Fruit fly (Drosophila melanogaster) whole organism, wandering third instar larva: ENCODE measurements around the gene COX7AL2.
A peak's percentile ranks its signal among the peaks of the same experiment; 100 is the strongest.

ENCODE experiments used
- Abd-B ChIP-seq: fragments of >200 bp; optimal IDR thresholded peaks from 2 replicates; lab custom pipeline; 2017; ENCODE audit warnings: missing biosample characterization, missing genetic modification characterization
- CG32264 ChIP-seq: fragments of 200-800 bp; sonication (Bioruptor generic); optimal IDR thresholded peaks from 2 replicates; lab custom pipeline; 2016; ENCODE audit warnings: missing biosample characterization, missing genetic modification characterization
- CG9705 ChIP-seq: fragments of 200-800 bp; sonication (Bioruptor generic); optimal IDR thresholded peaks from 2 replicates; lab custom pipeline; 2018; ENCODE audit warnings: missing biosample characterization, mild to moderate bottlenecking, missing genetic modification characterization
- CrebA ChIP-seq: fragments of 200-800 bp; sonication (Bioruptor generic); optimal IDR thresholded peaks from 2 replicates; lab custom pipeline; 2016; ENCODE audit warnings: missing biosample characterization, mild to moderate bottlenecking, missing genetic modification characterization, borderline replicate concordance
- Dfd ChIP-seq: fragments of >200 bp; optimal IDR thresholded peaks from 2 replicates; lab custom pipeline; 2017; ENCODE audit warnings: missing biosample characterization, missing genetic modification characterization
- Dif ChIP-seq: fragments of 200-275, 200-300 bp; sonication (Bioruptor generic); optimal IDR thresholded peaks from 2 replicates; lab custom pipeline; 2018; ENCODE audit warnings: missing biosample characterization, missing genetic modification characterization; ENCODE audit not compliant: partially characterized antibody
- GATAd ChIP-seq: sonication (Bioruptor generic); optimal IDR thresholded peaks from 2 replicates; lab custom pipeline; 2016; ENCODE audit warnings: missing biosample characterization, missing genetic modification characterization
- HLH106 ChIP-seq: fragments of 200-800 bp; optimal IDR thresholded peaks from 3 replicates; lab custom pipeline; 2019; ENCODE audit warnings: missing biosample characterization, mild to moderate bottlenecking, missing genetic modification characterization, moderate library complexity
- Hnf4 ChIP-seq: fragments of 200-800 bp; sonication (Bioruptor generic); optimal IDR thresholded peaks from 2 replicates; lab custom pipeline; 2016; ENCODE audit warnings: missing biosample characterization, mild to moderate bottlenecking, missing genetic modification characterization
- Hr78 ChIP-seq: fragments of >200 bp; optimal IDR thresholded peaks from 2 replicates; lab custom pipeline; 2017; ENCODE audit warnings: missing biosample characterization, missing genetic modification characterization
- Hr83 ChIP-seq: fragments of 200-300 bp; sonication (Bioruptor generic); optimal IDR thresholded peaks from 2 replicates; lab custom pipeline; 2016; ENCODE audit warnings: missing biosample characterization, mild to moderate bottlenecking, missing genetic modification characterization, moderate library complexity; ENCODE audit not compliant: poor library complexity, severe bottlenecking
- Jra ChIP-seq: sonication (Bioruptor generic); optimal IDR thresholded peaks from 2 replicates; lab custom pipeline; 2016; ENCODE audit warnings: missing biosample characterization, missing genetic modification characterization
- Mio ChIP-seq: sonication (Bioruptor generic); optimal IDR thresholded peaks from 2 replicates; lab custom pipeline; 2016; ENCODE audit warnings: missing biosample characterization, missing genetic modification characterization
- Myc ChIP-seq: fragments of >200 bp; optimal IDR thresholded peaks from 2 replicates; lab custom pipeline; 2017
- N ChIP-seq: fragments of >200 bp; optimal IDR thresholded peaks from 2 replicates; lab custom pipeline; 2018; ENCODE audit warnings: missing biosample characterization, missing external identifiers, missing genetic modification characterization
- OdsH ChIP-seq: fragments of 200-800 bp; sonication (Bioruptor generic); optimal IDR thresholded peaks from 2 replicates; lab custom pipeline; 2016; ENCODE audit warnings: missing biosample characterization, mild to moderate bottlenecking, missing genetic modification characterization
- Rel ChIP-seq, 2 experiments: fragments of 200-800 bp; sonication (Bioruptor generic) in 1 of 2; optimal IDR thresholded peaks; 2 replicates in 1 of 2; 3 replicates in 1 of 2; lab custom pipeline; 2016 to 2019; ENCODE audit warnings: mild to moderate bottlenecking in 2 of 2, missing biosample characterization in 2 of 2, missing genetic modification characterization in 2 of 2, moderate library complexity in 1 of 2
- Sp1 ChIP-seq: fragments of 200-800 bp; sonication (Bioruptor generic); optimal IDR thresholded peaks from 3 replicates; lab custom pipeline; 2019; ENCODE audit warnings: missing biosample characterization, mild to moderate bottlenecking, missing genetic modification characterization, moderate library complexity
- Vsx2 ChIP-seq: fragments of 200-300, 225-300 bp; sonication (Bioruptor generic); optimal IDR thresholded peaks from 2 replicates; lab custom pipeline; 2018; ENCODE audit warnings: missing biosample characterization, missing genetic modification characterization; ENCODE audit not compliant: partially characterized antibody
- br ChIP-seq: fragments of 200-800 bp; sonication (Bioruptor generic); optimal IDR thresholded peaks from 2 replicates; lab custom pipeline; 2016; ENCODE audit warnings: missing biosample characterization, missing genetic modification characterization
- brk ChIP-seq: fragments of 200-800 bp; sonication (Bioruptor generic); optimal IDR thresholded peaks from 2 replicates; lab custom pipeline; 2016; ENCODE audit warnings: missing biosample characterization, mild to moderate bottlenecking, missing genetic modification characterization
- dl ChIP-seq, 2 experiments: fragments of 175-275, 200-275 bp in 1 of 2; fragments of 200-275 bp in 1 of 2; sonication (Bioruptor generic); optimal IDR thresholded peaks; lab custom pipeline; 2018; ENCODE audit warnings: mild to moderate bottlenecking in 2 of 2, missing biosample characterization in 2 of 2, missing genetic modification characterization in 2 of 2, moderate library complexity in 2 of 2; ENCODE audit not compliant: partially characterized antibody in 2 of 2, insufficient read depth in 1 of 2
- dmrt93B ChIP-seq: fragments of 200-800 bp; sonication (Bioruptor generic); optimal IDR thresholded peaks from 2 replicates; lab custom pipeline; 2018; ENCODE audit warnings: missing biosample characterization, mild to moderate bottlenecking, missing genetic modification characterization
- dsf ChIP-seq: sonication (Bioruptor generic); optimal IDR thresholded peaks from 2 replicates; lab custom pipeline; 2016; ENCODE audit warnings: missing biosample characterization, missing genetic modification characterization, borderline replicate concordance
- ey ChIP-seq: fragments of 200-800 bp; sonication (Bioruptor generic); optimal IDR thresholded peaks from 2 replicates; lab custom pipeline; 2016; ENCODE audit warnings: missing biosample characterization, missing genetic modification characterization
- foxo ChIP-seq, 2 experiments: fragments of 200-800 bp; sonication (Bioruptor generic); optimal IDR thresholded peaks; 2 replicates in 1 of 2; 3 replicates in 1 of 2; lab custom pipeline; 2016 to 2017; ENCODE audit warnings: missing biosample characterization in 2 of 2, missing genetic modification characterization in 2 of 2
- fru ChIP-seq: fragments of 200-800 bp; sonication (Bioruptor generic); optimal IDR thresholded peaks from 3 replicates; lab custom pipeline; 2016; ENCODE audit warnings: missing biosample characterization, mild to moderate bottlenecking, missing genetic modification characterization
- h ChIP-seq: fragments of 200-800 bp; sonication (Bioruptor generic); optimal IDR thresholded peaks from 3 replicates; lab custom pipeline; 2016; ENCODE audit warnings: missing biosample characterization, mild to moderate bottlenecking, missing genetic modification characterization
- jim ChIP-seq: fragments of 175-275, 200-325 bp; sonication (Bioruptor generic); optimal IDR thresholded peaks from 2 replicates; lab custom pipeline; 2016; ENCODE audit warnings: missing biosample characterization, mild to moderate bottlenecking, missing genetic modification characterization
- lola ChIP-seq: fragments of >200 bp; optimal IDR thresholded peaks from 2 replicates; lab custom pipeline; 2017; ENCODE audit warnings: missing biosample characterization, missing genetic modification characterization
- pan ChIP-seq: fragments of >200 bp; optimal IDR thresholded peaks from 2 replicates; lab custom pipeline; 2017
- psq ChIP-seq: fragments of 200-800 bp; sonication (Bioruptor generic); optimal IDR thresholded peaks from 3 replicates; lab custom pipeline; 2017; ENCODE audit warnings: missing biosample characterization, mild to moderate bottlenecking, missing genetic modification characterization, moderate library complexity
- rgr ChIP-seq: fragments of 200-800 bp; sonication (Bioruptor generic); optimal IDR thresholded peaks from 3 replicates; lab custom pipeline; 2016; ENCODE audit warnings: missing biosample characterization, mild to moderate bottlenecking, missing genetic modification characterization
- sage ChIP-seq: fragments of 200-800 bp; sonication (Bioruptor generic); optimal IDR thresholded peaks from 2 replicates; lab custom pipeline; 2016; ENCODE audit warnings: missing biosample characterization, mild to moderate bottlenecking, missing genetic modification characterization
- sv ChIP-seq: fragments of 200-800 bp; sonication (Bioruptor generic); optimal IDR thresholded peaks from 3 replicates; lab custom pipeline; 2016; ENCODE audit warnings: missing biosample characterization, missing genetic modification characterization
- tai ChIP-seq: sonication (Bioruptor generic); optimal IDR thresholded peaks from 2 replicates; lab custom pipeline; 2016; ENCODE audit warnings: missing biosample characterization, missing genetic modification characterization
- usp ChIP-seq: fragments of >200 bp; optimal IDR thresholded peaks from 2 replicates; lab custom pipeline; 2017; ENCODE audit warnings: missing biosample characterization, missing genetic modification characterization
- woc ChIP-seq: sonication (Bioruptor generic); optimal IDR thresholded peaks from 2 replicates; lab custom pipeline; 2016; ENCODE audit warnings: missing biosample characterization, mild to moderate bottlenecking, missing genetic modification characterization

COX7AL2 gene

dm6 chr2L:2192123-2192601, 5.5 kb downstream of the COX7AL2 start, which contains the start of gene CG10874:
TSS of gene CG10874 (minus strand) at chr2L:2192386.
- TF ChIP-seq Dif (GFP tag; lab: Kevin White, UChicago) (peak; percentile 89), lola (GFP tag; lab: Kevin White, UChicago) (no peak), Vsx2 (GFP tag; lab: Kevin White, UChicago) (peak; percentile 98), Rel (GFP tag; optimal IDR thresholded peaks at IDR 0.05; lab: Kevin White, UChicago) (no peak), Rel (tag; optimal IDR thresholded peaks at IDR 0.05; lab: Kevin White, UChicago) (peak; percentile 30), Myc (lab: Kevin White, UChicago) (no peak), dl (GFP tag; optimal IDR thresholded peaks at IDR 0.05; lab: Kevin White, UChicago; ENCODE audit: insufficient read depth in 1 of 2, partially characterized antibody in 2 of 2) (peak in 1 of 2 experiments; percentile 58), OdsH (no peak)
- TF ChIP-seq, all 38 proteins: peak for 4

dm6 chr2L:2191404-2191803, 6.3 kb downstream of the COX7AL2 start:
- TF ChIP-seq foxo (GFP tag; optimal IDR thresholded peaks at IDR 0.05; lab: Kevin White, UChicago) (no peak), dmrt93B (GFP tag; lab: Kevin White, UChicago) (no peak), Jra (GFP tag; lab: Kevin White, UChicago) (no peak), CG9705 (no peak), CG32264 (GFP tag; lab: Kevin White, UChicago) (no peak), Rel (GFP tag; optimal IDR thresholded peaks at IDR 0.05; lab: Kevin White, UChicago) (no peak), Rel (tag; optimal IDR thresholded peaks at IDR 0.05; lab: Kevin White, UChicago) (no peak), Hr83 (no peak), Hnf4 (GFP tag; lab: Kevin White, UChicago) (no peak), N (no peak), fru (no peak), GATAd (GFP tag; lab: Kevin White, UChicago) (no peak), woc (no peak), Dif (GFP tag; lab: Kevin White, UChicago) (no peak), Myc (lab: Kevin White, UChicago) (no peak), psq (GFP tag; lab: Kevin White, UChicago) (no peak), rgr (GFP tag; lab: Kevin White, UChicago) (no peak), Abd-B (no peak), tai (GFP tag; lab: Kevin White, UChicago) (no peak)

DNA sequence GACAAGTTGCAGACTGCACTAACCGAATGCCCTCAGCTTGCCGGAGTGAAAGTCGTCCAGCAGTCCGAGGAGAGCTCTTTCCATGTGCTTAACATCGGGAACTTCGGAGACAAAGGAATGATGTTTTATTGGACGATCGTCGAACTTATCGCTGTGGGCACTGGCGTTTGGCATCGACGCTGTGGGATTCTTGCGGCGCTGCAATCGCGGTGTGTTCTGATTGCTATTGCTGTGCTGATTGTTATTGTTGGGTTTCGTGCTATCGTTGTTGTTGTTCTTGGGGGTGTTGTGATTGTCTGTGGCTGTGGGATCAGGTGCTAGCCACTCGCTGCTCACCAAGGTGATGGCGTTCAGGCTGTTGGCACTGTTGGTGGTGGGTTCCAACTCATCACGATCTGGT, 7.0 kb downstream of the COX7AL2 start:
- no peak for TF ChIP-seq GATAd (GFP tag; lab: Kevin White, UChicago)
- peak; percentile 18 for TF ChIP-seq h (GFP tag; lab: Kevin White, UChicago)
- TF ChIP-seq Rel (GFP tag; optimal IDR thresholded peaks at IDR 0.05; lab: Kevin White, UChicago), result no peak
- TF ChIP-seq Rel (tag; optimal IDR thresholded peaks at IDR 0.05; lab: Kevin White, UChicago), result peak; percentile 87
- peak; percentile 11 for TF ChIP-seq rgr (GFP tag; lab: Kevin White, UChicago)

DNA sequence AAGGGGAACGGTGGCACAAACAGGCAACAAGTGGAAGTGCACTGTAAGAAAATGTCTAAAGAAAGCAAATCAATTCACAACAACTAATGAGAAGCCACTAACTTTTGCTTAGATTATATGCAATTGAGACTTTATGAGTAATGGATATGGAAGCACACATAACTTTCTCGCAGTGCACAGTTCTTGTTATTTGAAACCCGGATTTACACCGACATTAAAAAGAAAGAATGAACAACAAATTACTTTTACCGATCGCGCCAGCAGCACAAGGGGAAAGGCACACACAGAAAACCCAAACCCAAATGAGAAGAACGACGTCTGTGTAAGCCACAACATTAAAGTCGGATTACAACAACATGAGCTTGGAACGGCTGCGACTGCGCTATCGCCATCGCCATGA, 8.6 kb downstream of the COX7AL2 start:
- no peak for TF ChIP-seq tai (GFP tag; lab: Kevin White, UChicago)
- peak; percentile 62 for TF ChIP-seq OdsH
- no peak for TF ChIP-seq GATAd (GFP tag; lab: Kevin White, UChicago)
- TF ChIP-seq dsf (GFP tag; lab: Kevin White, UChicago), result no peak
- no peak for TF ChIP-seq pan
- TF ChIP-seq ey (GFP tag; lab: Kevin White, UChicago), result peak; percentile 64
- no peak for TF ChIP-seq Dif (GFP tag; lab: Kevin White, UChicago)
- peak; percentile 48 for TF ChIP-seq dmrt93B (GFP tag; lab: Kevin White, UChicago)
- TF ChIP-seq Hr78 (GFP tag; lab: Kevin White, UChicago), result no peak
- peak in 1 of 2 experiments; percentile 73 for TF ChIP-seq foxo (GFP tag; optimal IDR thresholded peaks at IDR 0.05; lab: Kevin White, UChicago)
- TF ChIP-seq lola (GFP tag; lab: Kevin White, UChicago), result no peak
- no peak for TF ChIP-seq Dfd (GFP tag; lab: Kevin White, UChicago)
- peak; percentile 65 for TF ChIP-seq br (GFP tag; lab: Kevin White, UChicago)
- no peak for TF ChIP-seq Mio (GFP tag; lab: Kevin White, UChicago)
- TF ChIP-seq Hnf4 (GFP tag; lab: Kevin White, UChicago), result peak; percentile 45
- TF ChIP-seq psq (GFP tag; lab: Kevin White, UChicago), result peak; percentile 59
- peak; percentile 70 for TF ChIP-seq HLH106 (tag; lab: Kevin White, UChicago)
- no peak for TF ChIP-seq Myc (lab: Kevin White, UChicago)
- TF ChIP-seq jim (GFP tag; lab: Kevin White, UChicago), result no peak
- TF ChIP-seq CG9705, result no peak
- peak; percentile 32 for TF ChIP-seq woc
- no peak for TF ChIP-seq Rel (GFP tag; optimal IDR thresholded peaks at IDR 0.05; lab: Kevin White, UChicago)
- TF ChIP-seq Rel (tag; optimal IDR thresholded peaks at IDR 0.05; lab: Kevin White, UChicago), result no peak
- TF ChIP-seq Vsx2 (GFP tag; lab: Kevin White, UChicago), result no peak
- no peak for TF ChIP-seq Jra (GFP tag; lab: Kevin White, UChicago)
- TF ChIP-seq rgr (GFP tag; lab: Kevin White, UChicago), result peak; percentile 62
- no peak for TF ChIP-seq N
- TF ChIP-seq CG32264 (GFP tag; lab: Kevin White, UChicago), result peak; percentile 37
- TF ChIP-seq fru, result peak; percentile 77
- peak; percentile 41 for TF ChIP-seq Sp1 (GFP tag; lab: Kevin White, UChicago)
- no peak for TF ChIP-seq sv (GFP tag; lab: Kevin White, UChicago)
- no peak for TF ChIP-seq usp
- no peak for TF ChIP-seq Abd-B
- no peak for TF ChIP-seq dl (GFP tag; optimal IDR thresholded peaks at IDR 0.05; lab: Kevin White, UChicago; ENCODE audit: insufficient read depth in 1 of 2, partially characterized antibody in 2 of 2)
- peak; percentile 75 for TF ChIP-seq h (GFP tag; lab: Kevin White, UChicago)
- no peak for TF ChIP-seq Hr83
- TF ChIP-seq sage, result no peak
- no peak for TF ChIP-seq brk (GFP tag; lab: Kevin White, UChicago)
- TF ChIP-seq CrebA (GFP tag; lab: Kevin White, UChicago), result no peak
